Worm (Caenorhabditis elegans) whole organism, early embryonic: ENCODE results near the gene pola-1.

Experiments
- B0310.2 ChIP-seq: sonication (generic microtip); optimal IDR thresholded peaks from 2 replicates; lab custom pipeline; 2016; ENCODE audit warnings: mild to moderate bottlenecking, missing genetic modification characterization, missing compliant biosample characterization
- F13C5.2 ChIP-seq: sonication (generic microtip); optimal IDR thresholded peaks from 2 replicates; lab custom pipeline; 2017; ENCODE audit warnings: mild to moderate bottlenecking, missing genetic modification characterization, inconsistent platforms, missing compliant biosample characterization
- aly-1 ChIP-seq: sonication (generic microtip); optimal IDR thresholded peaks from 2 replicates; lab custom pipeline; 2016; ENCODE audit warnings: missing genetic modification characterization, missing compliant biosample characterization
- ama-1 ChIP-seq: fragments of 150-350 bp; optimal IDR thresholded peaks from 2 replicates; lab custom pipeline; 2014
- ceh-13 ChIP-seq: fragments of 200-800 bp; sonication (Bioruptor generic); optimal IDR thresholded peaks from 2 replicates; lab custom pipeline; 2018; ENCODE audit warnings: mild to moderate bottlenecking, missing genetic modification characterization, missing compliant biosample characterization
- ceh-36 ChIP-seq: sonication (generic microtip); optimal IDR thresholded peaks from 2 replicates; lab custom pipeline; 2016; ENCODE audit warnings: missing genetic modification characterization, inconsistent platforms, missing compliant biosample characterization
- ets-7 ChIP-seq: sonication (generic microtip); optimal IDR thresholded peaks from 2 replicates; lab custom pipeline; 2016; ENCODE audit warnings: missing genotype, missing genetic modification characterization, missing compliant biosample characterization
- flt-1 ChIP-seq: fragments of 200-800 bp; sonication (Bioruptor generic); IDR thresholded peaks from 2 replicates; pipeline ENCODE4 v1.3.6; 2022; ENCODE audit warnings: missing genetic modification characterization, missing compliant biosample characterization
- hmbx-1 ChIP-seq: sonication (generic microtip); optimal IDR thresholded peaks from 2 replicates; lab custom pipeline; 2016; ENCODE audit warnings: mild to moderate bottlenecking, missing genetic modification characterization, missing compliant biosample characterization
- hmg-4 ChIP-seq: fragments of 200-800 bp; sonication (Bioruptor generic); optimal IDR thresholded peaks from 2 replicates; lab custom pipeline; 2018; ENCODE audit warnings: mild to moderate bottlenecking, missing genetic modification characterization, missing compliant biosample characterization
- pes-1 ChIP-seq: fragments of 200-800 bp; sonication (Bioruptor generic); IDR thresholded peaks from 2 replicates; pipeline ENCODE4 v1.3.6; 2022; ENCODE audit warnings: missing genetic modification reagents, missing genetic modification characterization, missing compliant biosample characterization
- tbx-11 ChIP-seq: fragments of 200-800 bp; sonication (Bioruptor generic); IDR thresholded peaks from 2 replicates; pipeline ENCODE4 v1.3.6; 2022; ENCODE audit warnings: missing genetic modification characterization, missing compliant biosample characterization
- tra-4 ChIP-seq: sonication (generic microtip); optimal IDR thresholded peaks from 2 replicates; lab custom pipeline; 2017; ENCODE audit warnings: missing genetic modification characterization, missing compliant biosample characterization

Gene pola-1

ce11 chrIII:11195553-11195952 is 53.3 kb downstream of the pola-1 start:
- TF ChIP-seq ceh-36 (tag; lab: Kevin White, UChicago) (no peak), ceh-13 (no peak), aly-1 (tag; lab: Kevin White, UChicago) (no peak), tbx-11 (GFP tag; lab: Robert Waterston, UW) (no peak), hmg-4 (no peak), ama-1 (lab: Kevin White, UChicago) (no peak)

- TF ChIP-seq B0310.2 (tag; lab: Kevin White, UChicago) (no peak), tra-4 (no peak), hmbx-1 (tag; lab: Kevin White, UChicago) (no peak), F13C5.2 (tag; lab: Kevin White, UChicago) (no peak), tbx-11 (GFP tag; lab: Robert Waterston, UW) (no peak), flt-1 (GFP tag; lab: Robert Waterston, UW) (no peak)
Measured at ce11 chrIII:11197327-11197726, 55.1 kb downstream of the pola-1 start.

DNA sequence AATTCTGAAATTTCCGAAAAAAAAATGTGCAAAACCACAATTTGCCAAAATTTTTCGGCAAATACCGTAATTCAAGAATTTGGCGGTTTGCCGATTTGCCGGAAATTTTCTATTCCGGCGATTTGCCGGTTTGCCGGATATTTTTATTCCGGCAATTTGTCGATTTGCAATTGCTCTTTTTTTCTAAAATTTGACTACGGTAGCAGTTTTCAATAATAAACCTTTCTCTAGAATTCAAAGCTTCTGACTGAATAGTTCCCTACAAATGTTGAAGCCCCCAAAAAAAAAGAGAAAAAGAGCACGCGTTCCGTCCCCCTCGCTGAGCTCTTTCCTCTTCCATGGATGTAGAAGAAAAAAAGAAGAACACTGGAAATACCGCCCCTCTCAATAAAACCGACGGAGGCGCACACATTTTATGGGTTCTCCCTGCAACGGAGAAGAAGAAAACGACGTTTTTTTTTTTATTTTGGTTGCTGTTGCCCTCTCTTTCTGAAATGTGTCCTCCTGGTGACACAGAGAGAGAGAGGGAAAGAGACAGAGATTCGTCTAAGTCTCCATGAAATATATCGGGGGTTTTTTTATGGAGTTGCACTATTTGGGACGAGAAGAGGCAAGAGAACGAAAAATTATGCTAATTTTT is 58.8 kb downstream of the pola-1 start:
- no peak for TF ChIP-seq ets-7 (tag; lab: Kevin White, UChicago)
- TF ChIP-seq F13C5.2 (tag; lab: Kevin White, UChicago) = no peak

DNA sequence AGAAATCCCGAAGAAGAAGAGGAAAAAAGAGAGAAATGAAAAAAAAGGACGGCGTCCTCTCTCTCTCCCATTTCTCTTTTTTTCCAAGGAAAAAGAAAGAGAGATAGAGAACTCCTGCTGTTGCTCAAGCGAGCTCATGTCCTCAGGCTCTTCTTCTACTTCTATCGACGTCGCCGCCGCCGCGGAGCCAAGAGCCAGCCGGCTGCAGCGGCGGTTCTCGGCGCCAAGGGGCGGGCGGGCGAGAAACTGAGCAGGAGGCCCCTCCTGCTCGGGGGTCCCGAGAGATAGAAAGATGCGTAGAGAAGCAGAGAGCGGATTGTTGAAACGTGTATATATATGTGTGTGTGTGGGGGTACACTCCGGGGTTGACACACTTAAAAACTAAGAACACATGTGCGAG is 60.7 kb downstream of the pola-1 start:
- TF ChIP-seq pes-1 (GFP tag; lab: Robert Waterston, UW) (peak; percentile 9; the same call in 1 of the 2 replicates), aly-1 (tag; lab: Kevin White, UChicago) (no peak)
